Fruit fly (Drosophila melanogaster): ENCODE data around the gene CG11069.

- TF ChIP-seq TFAM (GFP tag; optimal IDR thresholded peaks at IDR 0.05) (no peak), Poxn (GFP tag; IDR thresholded peaks at IDR 0.05) (no peak), Xrp1 (GFP tag; IDR thresholded peaks at IDR 0.05) (no peak), CG2889 (GFP tag; IDR thresholded peaks at IDR 0.05) (no peak), Atf-2 (GFP tag; optimal IDR thresholded peaks at IDR 0.05) (no peak), ase (GFP tag; IDR thresholded peaks at IDR 0.05) (peak; percentile 36; the same call in 1 of the 3 replicates), Rx (GFP tag; IDR thresholded peaks at IDR 0.05) (no peak), CG15011 (GFP tag; optimal IDR thresholded peaks at IDR 0.05) (no peak), CG11085 (GFP tag; IDR thresholded peaks at IDR 0.05) (no peak)
These were observed 24.0 kb upstream of the CG11069 start, which contains the start of gene CycB3 for dm6 chr3R:24870389-24871048.
